Fruit fly (Drosophila melanogaster): Measurements from ENCODE around the gene CG10588.
A peak's percentile ranks its signal among the peaks of the same experiment; 100 is the strongest.

The CG10588 gene

DNA sequence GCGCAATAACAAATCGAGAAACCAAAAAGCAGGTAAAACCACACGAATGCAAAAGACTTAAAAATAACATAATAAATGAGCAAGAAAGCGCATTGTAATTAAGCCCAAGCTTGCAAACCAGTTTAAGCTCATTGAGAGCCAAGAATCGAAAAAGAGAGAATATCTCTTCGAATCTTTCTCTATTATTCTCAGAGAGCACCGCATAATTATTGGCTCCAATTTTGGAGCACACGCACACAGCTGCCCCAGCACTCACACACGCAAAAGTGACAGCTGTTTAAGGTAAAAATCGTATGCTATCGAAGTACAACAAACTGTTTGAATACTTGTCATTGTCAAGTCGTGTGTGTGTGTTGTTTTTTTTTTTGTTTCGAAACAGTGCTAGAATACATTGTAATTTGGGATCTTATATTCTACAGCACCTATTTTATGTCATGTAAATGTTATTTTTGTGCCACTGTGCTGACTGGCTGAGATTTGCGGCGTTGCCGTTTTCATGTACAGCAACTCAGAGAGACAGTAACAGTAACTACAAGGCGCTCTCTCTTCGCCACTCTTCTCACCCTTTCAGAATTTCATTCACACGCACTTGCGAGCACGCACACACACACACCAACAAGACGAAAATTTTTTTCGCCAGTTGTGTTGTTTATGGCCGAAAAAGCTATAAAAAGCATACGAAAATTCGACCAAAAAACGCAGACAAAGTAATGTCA, 52.8 kb downstream of the CG10588 start (continued):
- no peak for TF ChIP-seq CG17186 (GFP tag; optimal IDR thresholded peaks at IDR 0.05)
- TF ChIP-seq Fer2 (tag; optimal IDR thresholded peaks at IDR 0.05) = no peak
- peak; percentile 52; the same call in 1 of the 2 replicates for TF ChIP-seq Rx (GFP tag; IDR thresholded peaks at IDR 0.05)
- no peak for TF ChIP-seq CG9797 (GFP tag; optimal IDR thresholded peaks at IDR 0.05)
- no peak for TF ChIP-seq ro (GFP tag; IDR thresholded peaks at IDR 0.05)
- peak; percentile 16; the same call in 1 of the 2 replicates for TF ChIP-seq CG13287 (GFP tag; IDR thresholded peaks at IDR 0.05; ENCODE audit: partially characterized antibody)
- TF ChIP-seq HLHmδ (GFP tag; optimal IDR thresholded peaks at IDR 0.05) = no peak
- TF ChIP-seq Trl (optimal IDR thresholded peaks at IDR 0.05) = peak; percentile 76 to 83
- TF ChIP-seq Trl (GFP tag; optimal IDR thresholded peaks at IDR 0.05) = peak; percentile 6
- peak; percentile 52; the same call in 1 of the 2 replicates for TF ChIP-seq ap (GFP tag; IDR thresholded peaks at IDR 0.05)
- TF ChIP-seq HLH54F (GFP tag; optimal IDR thresholded peaks at IDR 0.05) = peak; percentile 49
- no peak for TF ChIP-seq CG9876 (GFP tag; optimal IDR thresholded peaks at IDR 0.05)
- no peak for TF ChIP-seq fd102C (GFP tag; optimal IDR thresholded peaks at IDR 0.05)
- no peak for TF ChIP-seq cas (GFP tag; IDR thresholded peaks at IDR 0.05)
- no peak for TF ChIP-seq vnd (GFP tag; IDR thresholded peaks at IDR 0.05; ENCODE audit: partially characterized antibody)
- no peak for TF ChIP-seq CG18262 (tag; optimal IDR thresholded peaks at IDR 0.05)
- peak; percentile 55 for TF ChIP-seq CG3163 (GFP tag; optimal IDR thresholded peaks at IDR 0.05)
- no peak for TF ChIP-seq D (optimal IDR thresholded peaks at IDR 0.05)
- TF ChIP-seq D (GFP tag; optimal IDR thresholded peaks at IDR 0.05) = no peak
- TF ChIP-seq ab (GFP tag; optimal IDR thresholded peaks at IDR 0.05) = no peak
- no peak for TF ChIP-seq lola (GFP tag; optimal IDR thresholded peaks at IDR 0.05)
- TF ChIP-seq CG6683 (GFP tag; optimal IDR thresholded peaks at IDR 0.05) = no peak
- peak; percentile 21 for TF ChIP-seq CG12942 (GFP tag; optimal IDR thresholded peaks at IDR 0.05)
- no peak for TF ChIP-seq ash1 (GFP tag; optimal IDR thresholded peaks at IDR 0.05)
- TF ChIP-seq CG11696 (GFP tag; IDR thresholded peaks at IDR 0.05) = peak; percentile 48; the same call in 1 of the 2 replicates
- no peak for TF ChIP-seq org-1 (GFP tag; optimal IDR thresholded peaks at IDR 0.05)
- TF ChIP-seq CG30431 (GFP tag; optimal IDR thresholded peaks at IDR 0.05) = no peak
- no peak for TF ChIP-seq Mad (GFP tag; optimal IDR thresholded peaks at IDR 0.05)
- peak; percentile 4 for TF ChIP-seq CG9437 (GFP tag; optimal IDR thresholded peaks at IDR 0.05)
- no peak for TF ChIP-seq toy (GFP tag; IDR thresholded peaks at IDR 0.05)
- TF ChIP-seq CG12071 (GFP tag; optimal IDR thresholded peaks at IDR 0.05) = no peak
- TF ChIP-seq CG17802 (tag; optimal IDR thresholded peaks at IDR 0.05) = no peak
- no peak; the same call in 2 of the 3 replicates for TF ChIP-seq Opbp (GFP tag; IDR thresholded peaks at IDR 0.05; ENCODE audit: partially characterized antibody)
- no peak for TF ChIP-seq CG16813 (GFP tag; IDR thresholded peaks at IDR 0.05; ENCODE audit: partially characterized antibody)
- TF ChIP-seq Hr78 (GFP tag; optimal IDR thresholded peaks at IDR 0.05) = no peak
- TF ChIP-seq dm (GFP tag; optimal IDR thresholded peaks at IDR 0.05) = peak; percentile 3
- TF ChIP-seq CG9215 (GFP tag; IDR thresholded peaks at IDR 0.05) = no peak; the same call in 1 of the 2 replicates
- TF ChIP-seq ttk (GFP tag; IDR thresholded peaks at IDR 0.05) = peak; percentile 40
- TF ChIP-seq CG2202 (tag; optimal IDR thresholded peaks at IDR 0.05) = no peak
- TF ChIP-seq lilli (GFP tag; optimal IDR thresholded peaks at IDR 0.05) = peak; percentile 54
- TF ChIP-seq Lpt (GFP tag; optimal IDR thresholded peaks at IDR 0.05) = no peak
- TF ChIP-seq pho (GFP tag; optimal IDR thresholded peaks at IDR 0.05) = peak; percentile 48
- TF ChIP-seq fd3F (GFP tag; optimal IDR thresholded peaks at IDR 0.05) = no peak
- peak; percentile 13 for TF ChIP-seq Bdp1 (GFP tag; optimal IDR thresholded peaks at IDR 0.05)
- peak; percentile 16 for TF ChIP-seq ewg (GFP tag; optimal IDR thresholded peaks at IDR 0.05)
- TF ChIP-seq CG13123 (GFP tag; optimal IDR thresholded peaks at IDR 0.05) = no peak
- TF ChIP-seq lov (optimal IDR thresholded peaks at IDR 0.05) = no peak
- 0 out of 3 replicates have a peak, but pooled peaks have one; percentile 55 for TF ChIP-seq lov (GFP tag; IDR thresholded peaks at IDR 0.05)
- peak; percentile 24 for TF ChIP-seq oc (tag; optimal IDR thresholded peaks at IDR 0.05)
- TF ChIP-seq Dref (GFP tag; IDR thresholded peaks at IDR 0.05) = no peak

All from whole organism, embryonic.